Fruit fly (Drosophila melanogaster) whole organism, embryonic: ENCODE results near the gene Cyp310a1.

Source experiments
- CG10543 ChIP-seq: fragments of 200-800 bp; sonication (Bioruptor generic); optimal IDR thresholded peaks from 3 replicates; lab custom pipeline; 2017; ENCODE audit warnings: missing biosample characterization, mild to moderate bottlenecking, missing genetic modification characterization, moderate library complexity
- CG34376 ChIP-seq: fragments of 200-800 bp; sonication (Bioruptor generic); optimal IDR thresholded peaks from 2 replicates; lab custom pipeline; 2018; ENCODE audit warnings: missing biosample characterization, mild to moderate bottlenecking, missing genetic modification characterization
- H2.0 ChIP-seq: fragments of 200-800 bp; sonication (Bioruptor generic); IDR thresholded peaks from 2 replicates; pipeline ENCODE4 v1.3.6; 2022; ENCODE audit warnings: missing biosample characterization, missing genetic modification characterization
- Hey ChIP-seq: fragments of 200-800 bp; sonication (Bioruptor generic); optimal IDR thresholded peaks from 3 replicates; lab custom pipeline; 2018; ENCODE audit warnings: missing biosample characterization, mild to moderate bottlenecking, missing genetic modification characterization
- Pdp1 ChIP-seq, 2 experiments: fragments of 200-800 bp; sonication (Bioruptor generic); optimal IDR thresholded peaks; 3 replicates each; lab custom pipeline; 2016; ENCODE audit warnings: missing biosample characterization in 2 of 2, missing genetic modification characterization in 2 of 2, mild to moderate bottlenecking in 1 of 2, moderate library complexity in 1 of 2
- Sox102F ChIP-seq: fragments of 200-800 bp; sonication (Bioruptor generic); optimal IDR thresholded peaks from 2 replicates; lab custom pipeline; 2018; ENCODE audit warnings: missing biosample characterization, mild to moderate bottlenecking, missing genetic modification characterization, moderate library complexity
- dan ChIP-seq: fragments of 200-800 bp; sonication (Bioruptor generic); IDR thresholded peaks from 2 replicates; pipeline ENCODE4 v1.3.6; 2022; ENCODE audit warnings: missing biosample characterization, missing genetic modification characterization
- trh ChIP-seq: fragments of 200-800 bp; sonication (Bioruptor generic); optimal IDR thresholded peaks from 2 replicates; lab custom pipeline; 2016; ENCODE audit warnings: missing biosample characterization, missing genetic modification characterization

- TF ChIP-seq dan (GFP tag; lab: Robert Waterston, UW) (no peak), trh (GFP tag; lab: Kevin White, UChicago) (no peak), CG10543 (peak; percentile 79), Sox102F (GFP tag; lab: Kevin White, UChicago) (peak; percentile 49), CG34376 (GFP tag; lab: Kevin White, UChicago) (peak; percentile 69), Hey (tag; lab: Kevin White, UChicago) (no peak), H2.0 (peak; percentile 57), Pdp1 (GFP tag; optimal IDR thresholded peaks at IDR 0.05; lab: Kevin White, UChicago) (peak; percentile 62 to 65)
These were observed 41.3 kb upstream of the Cyp310a1 start for dm6 chr2L:18693877-18694723.
